Worm (Caenorhabditis elegans) whole organism, L3 larva: ENCODE measurements around the gene fmo-5.

ENCODE experiments used
- R02D3.7 ChIP-seq: fragments of 150-350 bp; optimal IDR thresholded peaks from 2 replicates; lab custom pipeline; 2014; ENCODE audit warnings: missing biosample characterization, missing genetic modification characterization
- ZK546.5 ChIP-seq: sonication (generic microtip); optimal IDR thresholded peaks from 2 replicates; lab custom pipeline; 2017; ENCODE audit warnings: missing biosample characterization, missing genetic modification characterization
- ama-1 ChIP-seq: fragments of 150-350 bp; optimal IDR thresholded peaks from 2 replicates; lab custom pipeline; 2018
- ceh-16 ChIP-seq: sonication (generic microtip); optimal IDR thresholded peaks from 2 replicates; lab custom pipeline; 2017; ENCODE audit warnings: missing biosample characterization, missing genetic modification characterization
- ceh-82 ChIP-seq: fragments of 150-350 bp; optimal IDR thresholded peaks from 2 replicates; lab custom pipeline; 2014; ENCODE audit warnings: missing biosample characterization, missing genetic modification characterization
- ceh-9 ChIP-seq: sonication (generic microtip); optimal IDR thresholded peaks from 2 replicates; lab custom pipeline; 2018; ENCODE audit warnings: missing biosample characterization, missing genetic modification characterization
- egl-5 ChIP-seq: fragments of 150-350 bp; optimal IDR thresholded peaks from 2 replicates; lab custom pipeline; 2017; ENCODE audit warnings: missing biosample characterization, missing genetic modification reagents, missing genetic modification characterization, inconsistent platforms
- elt-2 ChIP-seq: sonication (generic microtip); optimal IDR thresholded peaks from 2 replicates; lab custom pipeline; 2016; ENCODE audit warnings: missing genetic modification reagents, mild to moderate bottlenecking, missing genetic modification characterization, missing compliant biosample characterization
- elt-3 ChIP-seq, 3 experiments: fragments of 150-350 bp in 1 of 3; sonication (generic microtip) in 2 of 3; optimal IDR thresholded peaks; 2 replicates in 2 of 3; 4 replicates in 1 of 3; lab custom pipeline; 2014 to 2017; ENCODE audit warnings: missing biosample characterization in 3 of 3, missing genetic modification characterization in 3 of 3
- eor-1 ChIP-seq, 2 experiments: fragments of 150-350 bp; optimal IDR thresholded peaks; 2 replicates each; lab custom pipeline; 2014 to 2018; ENCODE audit warnings: missing biosample characterization in 2 of 2, missing genetic modification characterization in 2 of 2
- fkh-10 ChIP-seq: sonication (generic microtip); optimal IDR thresholded peaks from 2 replicates; lab custom pipeline; 2017; ENCODE audit warnings: missing biosample characterization, missing genetic modification reagents, missing genetic modification characterization
- fkh-2 ChIP-seq: fragments of 150-350 bp; optimal IDR thresholded peaks from 2 replicates; lab custom pipeline; 2014; ENCODE audit warnings: missing biosample characterization, missing genetic modification reagents, missing genetic modification characterization
- fos-1 ChIP-seq: fragments of 150-350 bp; optimal IDR thresholded peaks from 2 replicates; lab custom pipeline; 2014; ENCODE audit warnings: missing biosample characterization, missing genetic modification characterization
- hmg-11 ChIP-seq: sonication (generic microtip); optimal IDR thresholded peaks from 2 replicates; lab custom pipeline; 2016; ENCODE audit warnings: missing genetic modification characterization, missing compliant biosample characterization
- jun-1 ChIP-seq: fragments of 150-350 bp; optimal IDR thresholded peaks from 2 replicates; lab custom pipeline; 2014; ENCODE audit warnings: missing biosample characterization, missing genetic modification reagents, missing genetic modification characterization
- lin-15B ChIP-seq: fragments of 150-350 bp; optimal IDR thresholded peaks from 2 replicates; lab custom pipeline; 2014; ENCODE audit warnings: missing biosample characterization, missing genetic modification characterization
- lin-39 ChIP-seq: fragments of 150-350 bp; optimal IDR thresholded peaks from 2 replicates; lab custom pipeline; 2018; ENCODE audit warnings: missing biosample characterization, missing genetic modification reagents, missing genetic modification characterization
- lsy-12 ChIP-seq: sonication (generic microtip); optimal IDR thresholded peaks from 2 replicates; lab custom pipeline; 2016; ENCODE audit warnings: mild to moderate bottlenecking, missing genetic modification characterization, missing compliant biosample characterization
- mdl-1 ChIP-seq: fragments of 150-350 bp; optimal IDR thresholded peaks from 2 replicates; lab custom pipeline; 2014; ENCODE audit warnings: missing biosample characterization, missing genetic modification characterization
- nfya-1 ChIP-seq: sonication (generic microtip); optimal IDR thresholded peaks from 2 replicates; lab custom pipeline; 2017; ENCODE audit warnings: missing genetic modification characterization, mild to moderate bottlenecking, missing compliant biosample characterization, antibody characterized with exemption, moderate library complexity; ENCODE audit not compliant: insufficient read depth
- nhr-11 ChIP-seq: fragments of 150-350 bp; optimal IDR thresholded peaks from 2 replicates; lab custom pipeline; 2014; ENCODE audit warnings: missing biosample characterization, missing genetic modification characterization
- nhr-12 ChIP-seq: fragments of 150-350 bp; optimal IDR thresholded peaks from 2 replicates; lab custom pipeline; 2014; ENCODE audit warnings: missing biosample characterization, missing genetic modification characterization
- nhr-23 ChIP-seq: fragments of 150-350 bp; optimal IDR thresholded peaks from 2 replicates; lab custom pipeline; 2014; ENCODE audit warnings: missing biosample characterization, missing genetic modification reagents, missing genetic modification characterization
- nhr-237 ChIP-seq: fragments of 150-350 bp; optimal IDR thresholded peaks from 2 replicates; lab custom pipeline; 2014; ENCODE audit warnings: missing biosample characterization, missing genetic modification characterization
- nhr-25 ChIP-seq: sonication (generic microtip); optimal IDR thresholded peaks from 2 replicates; lab custom pipeline; 2017; ENCODE audit warnings: missing biosample characterization, missing genetic modification characterization
- nhr-28 ChIP-seq: fragments of 150-350 bp; optimal IDR thresholded peaks from 2 replicates; lab custom pipeline; 2014; ENCODE audit warnings: missing biosample characterization, missing genetic modification characterization
- nhr-43 ChIP-seq: sonication (generic microtip); optimal IDR thresholded peaks from 2 replicates; lab custom pipeline; 2016; ENCODE audit warnings: mild to moderate bottlenecking, missing genetic modification characterization, missing compliant biosample characterization; ENCODE audit not compliant: poor library complexity, severe bottlenecking
- nhr-67 ChIP-seq: fragments of 150-350 bp; optimal IDR thresholded peaks from 2 replicates; lab custom pipeline; 2014; ENCODE audit warnings: missing biosample characterization, missing genetic modification characterization
- nhr-76 ChIP-seq: fragments of 150-350 bp; sonication (generic microtip); optimal IDR thresholded peaks from 5 replicates; lab custom pipeline; 2014; ENCODE audit warnings: missing biosample characterization, missing genetic modification characterization
- nhr-77 ChIP-seq: fragments of 150-350 bp; optimal IDR thresholded peaks from 2 replicates; lab custom pipeline; 2014; ENCODE audit warnings: missing biosample characterization, missing genetic modification characterization
- pha-4 ChIP-seq: fragments of 150-350 bp; optimal IDR thresholded peaks from 2 replicates; lab custom pipeline; 2014; ENCODE audit warnings: missing biosample characterization, missing genetic modification reagents, missing genetic modification characterization
- pqm-1 ChIP-seq: fragments of 150-350 bp; optimal IDR thresholded peaks from 2 replicates; lab custom pipeline; 2017; ENCODE audit warnings: missing biosample characterization, missing genetic modification characterization, inconsistent platforms
- sea-2 ChIP-seq: fragments of 150-350 bp; sonication (generic microtip); optimal IDR thresholded peaks from 4 replicates; lab custom pipeline; 2014; ENCODE audit warnings: missing biosample characterization, missing genetic modification reagents, missing genetic modification characterization
- skn-1 ChIP-seq: fragments of 150-350 bp; optimal IDR thresholded peaks from 2 replicates; lab custom pipeline; 2014; ENCODE audit warnings: missing biosample characterization, missing genetic modification characterization
- tbx-2 ChIP-seq: sonication (generic microtip); optimal IDR thresholded peaks from 2 replicates; lab custom pipeline; 2016; ENCODE audit warnings: mild to moderate bottlenecking, missing genetic modification characterization, missing compliant biosample characterization
- unc-39 ChIP-seq: sonication (generic microtip); optimal IDR thresholded peaks from 4 replicates; lab custom pipeline; 2017; ENCODE audit warnings: missing biosample characterization, missing genetic modification characterization
- unc-62 ChIP-seq: fragments of 150-350 bp; sonication (generic microtip); optimal IDR thresholded peaks from 4 replicates; lab custom pipeline; 2014; ENCODE audit warnings: missing biosample characterization, missing genetic modification reagents, missing genetic modification characterization
- zag-1 ChIP-seq: fragments of 150-350 bp; optimal IDR thresholded peaks from 2 replicates; lab custom pipeline; 2014; ENCODE audit warnings: missing biosample characterization, missing genetic modification characterization

The fmo-5 gene

DNA sequence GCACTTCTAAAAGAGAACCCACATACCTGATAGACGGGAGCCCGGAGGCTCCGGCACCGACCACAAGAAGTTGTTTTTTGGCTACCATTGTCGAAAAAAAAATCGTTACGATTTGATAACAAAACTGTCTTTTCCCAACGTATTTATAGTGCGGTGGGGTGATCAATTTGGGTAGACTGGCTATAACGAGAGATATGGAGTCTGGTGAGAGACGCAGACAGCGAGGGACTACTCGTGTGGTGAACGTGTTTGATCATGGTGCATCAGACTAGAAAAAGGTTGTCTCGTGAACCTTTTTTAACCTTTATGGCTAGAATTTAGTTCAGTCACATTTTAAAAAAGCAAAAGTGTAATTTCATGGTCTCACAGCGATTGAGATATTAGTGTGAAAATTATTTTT lies at the start of gene fmo-5:
TSS of gene fmo-5 (minus strand) at position 206 of the 400 bp plus-strand sequence.
- TF ChIP-seq eor-1 (tag; optimal IDR thresholded peaks at IDR 0.05; lab: Kevin White, UChicago) (no peak), nhr-23 (tag; lab: Kevin White, UChicago) (peak; percentile 10), nhr-43 (tag; lab: Kevin White, UChicago) (peak; percentile 52), elt-2 (tag; lab: Kevin White, UChicago) (peak; percentile 59), jun-1 (tag; lab: Kevin White, UChicago) (no peak), pha-4 (tag; lab: Kevin White, UChicago) (no peak), nhr-11 (tag; lab: Kevin White, UChicago) (no peak), nhr-237 (no peak), lin-15B (tag; lab: Kevin White, UChicago) (peak; percentile 5), R02D3.7 (tag; lab: Kevin White, UChicago) (no peak), fos-1 (tag; lab: Kevin White, UChicago) (no peak), nhr-67 (tag; lab: Kevin White, UChicago) (no peak), nhr-25 (peak; percentile 30), mdl-1 (peak; percentile 51), zag-1 (tag; lab: Kevin White, UChicago) (no peak), nhr-28 (no peak), elt-3 (tag; optimal IDR thresholded peaks at IDR 0.05; lab: Kevin White, UChicago) (no peak), sea-2 (no peak), ceh-16 (tag; lab: Kevin White, UChicago) (no peak), nhr-12 (no peak), egl-5 (tag; lab: Kevin White, UChicago) (no peak), nhr-76 (tag; lab: Kevin White, UChicago) (peak; percentile 31), pqm-1 (tag; lab: Kevin White, UChicago) (peak; percentile 42)

DNA sequence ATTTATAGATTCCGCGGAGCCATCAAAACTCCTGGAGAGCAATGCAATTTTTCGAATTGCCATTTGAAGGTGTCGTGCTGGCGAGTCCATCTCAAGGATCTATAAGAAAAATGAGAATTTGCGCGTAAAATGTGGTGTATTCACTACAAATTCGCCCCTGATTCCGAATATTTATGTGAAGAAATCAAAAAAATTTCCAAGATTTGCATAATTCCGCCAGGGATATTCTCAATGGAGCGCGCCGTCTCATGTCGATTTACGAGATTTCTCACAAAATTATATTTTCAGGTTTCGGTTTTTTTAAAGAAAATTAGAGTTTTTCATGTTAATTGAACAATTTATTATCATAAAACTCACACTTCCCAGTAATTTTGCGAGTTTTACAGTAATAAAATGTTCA lies 46.3 kb upstream of the fmo-5 start, which contains the start of gene Y50D4C.6:
TSS of gene Y50D4C.6 (minus strand) at position 101 of the 400 bp plus-strand sequence.
- TF ChIP-seq pqm-1 (tag; lab: Kevin White, UChicago) = no peak
- TF ChIP-seq fkh-2 = no peak
- no peak for TF ChIP-seq unc-39 (tag; lab: Kevin White, UChicago)
- no peak for TF ChIP-seq elt-3 (tag; optimal IDR thresholded peaks at IDR 0.05; lab: Kevin White, UChicago)
- TF ChIP-seq mdl-1 = no peak
- no peak for TF ChIP-seq jun-1 (tag; lab: Kevin White, UChicago)
- TF ChIP-seq nhr-43 (tag; lab: Kevin White, UChicago) = no peak
- TF ChIP-seq zag-1 (tag; lab: Kevin White, UChicago) = no peak
- TF ChIP-seq fkh-10 = no peak
- no peak for TF ChIP-seq tbx-2 (tag; lab: Kevin White, UChicago)
- no peak for TF ChIP-seq elt-2 (tag; lab: Kevin White, UChicago)
- TF ChIP-seq ZK546.5 (tag; lab: Kevin White, UChicago) = no peak
- TF ChIP-seq nhr-237 = no peak
- no peak for TF ChIP-seq unc-62 (GFP tag; lab: Kevin White, UChicago)
- no peak for TF ChIP-seq lin-39 (tag; lab: Kevin White, UChicago)
- no peak for TF ChIP-seq R02D3.7 (tag; lab: Kevin White, UChicago)
- TF ChIP-seq, all 47 proteins: peak for 0

DNA sequence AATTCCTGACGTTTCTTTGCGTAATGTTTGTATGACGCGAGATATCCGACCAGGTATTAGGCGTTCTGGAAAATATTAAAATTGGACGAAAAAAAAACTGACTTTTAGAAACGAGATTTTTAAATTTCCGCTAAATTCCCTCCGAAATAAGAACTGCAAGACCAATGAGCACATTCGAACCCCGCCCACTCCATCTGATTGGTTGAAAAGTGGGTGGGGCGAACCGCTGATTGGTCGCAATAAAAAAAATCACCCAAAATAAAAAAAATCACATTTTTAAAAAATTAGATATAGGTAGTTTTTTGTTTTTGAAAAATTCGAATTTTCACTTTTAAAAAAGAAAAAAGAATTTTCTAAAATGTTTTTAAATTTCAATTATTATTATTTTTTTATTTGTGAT lies 45.6 kb upstream of the fmo-5 start:
- TF ChIP-seq nfya-1 (tag; lab: Kevin White, UChicago) (peak; percentile 87), tbx-2 (tag; lab: Kevin White, UChicago) (no peak)

DNA sequence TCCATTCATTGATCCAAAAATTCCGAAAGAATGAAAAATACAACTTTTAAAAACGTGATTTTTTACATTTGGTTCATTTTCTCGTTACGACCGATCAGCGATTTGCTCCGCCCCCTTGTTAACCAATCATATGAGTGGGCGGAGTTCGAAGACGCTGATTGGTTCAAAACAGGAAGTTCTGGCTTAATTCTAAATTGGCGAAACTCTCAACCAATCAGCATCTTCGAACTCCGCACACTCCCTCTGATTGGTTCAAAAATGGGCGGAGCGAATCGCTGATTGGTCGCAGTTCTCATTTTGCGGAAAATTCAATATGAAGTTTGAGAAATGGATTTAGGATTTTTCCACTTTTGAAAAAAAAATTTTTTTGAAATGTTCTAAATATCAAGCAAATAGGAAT lies 42.4 kb upstream of the fmo-5 start:
- no peak for TF ChIP-seq ceh-9 (tag; lab: Kevin White, UChicago)
- no peak for TF ChIP-seq skn-1 (tag; lab: Kevin White, UChicago)
- peak; percentile 84 for TF ChIP-seq nfya-1 (tag; lab: Kevin White, UChicago)
- TF ChIP-seq nhr-43 (tag; lab: Kevin White, UChicago) = no peak

DNA sequence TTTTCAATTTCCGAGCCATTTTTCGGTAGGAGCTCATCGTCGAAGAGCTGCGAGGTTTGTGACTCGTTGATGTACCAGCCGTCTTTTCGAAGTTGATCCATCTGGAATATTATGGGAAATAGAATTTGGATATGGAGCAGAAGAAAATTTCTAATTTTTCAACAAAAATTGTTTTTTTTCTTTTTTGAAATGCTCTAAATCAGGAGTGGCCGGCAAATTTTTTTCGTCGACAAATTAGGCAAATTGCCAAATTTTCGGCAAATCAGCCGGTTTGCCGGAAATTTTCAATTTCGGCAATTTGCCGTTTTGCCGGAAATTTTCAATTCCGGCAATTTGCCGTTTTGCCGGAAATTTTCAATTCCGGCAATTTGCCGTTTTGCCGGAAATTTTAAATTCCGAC lies 41.7 kb upstream of the fmo-5 start, which contains the start of gene Y50D4C.3:
TSS of gene Y50D4C.3 (minus strand) at position 101 of the 400 bp plus-strand sequence.
- TF ChIP-seq nhr-12 = no peak
- TF ChIP-seq R02D3.7 (tag; lab: Kevin White, UChicago) = no peak
- no peak for TF ChIP-seq mdl-1
- TF ChIP-seq eor-1 (tag; optimal IDR thresholded peaks at IDR 0.05; lab: Kevin White, UChicago) = no peak
- TF ChIP-seq nfya-1 (tag; lab: Kevin White, UChicago) = no peak
- TF ChIP-seq ceh-9 (tag; lab: Kevin White, UChicago) = no peak
- TF ChIP-seq zag-1 (tag; lab: Kevin White, UChicago) = no peak
- no peak for TF ChIP-seq ceh-82 (tag; lab: Kevin White, UChicago)
- TF ChIP-seq nhr-77 (tag; lab: Kevin White, UChicago) = no peak
- no peak for TF ChIP-seq unc-62 (GFP tag; lab: Kevin White, UChicago)
- no peak for TF ChIP-seq lsy-12 (tag; lab: Kevin White, UChicago)
- TF ChIP-seq ama-1 = no peak
- no peak for TF ChIP-seq fkh-2
- no peak for TF ChIP-seq hmg-11
- no peak for TF ChIP-seq sea-2
